Fruit fly (Drosophila melanogaster): Measurements from ENCODE around the gene CG10375.

The CG10375 gene

DNA sequence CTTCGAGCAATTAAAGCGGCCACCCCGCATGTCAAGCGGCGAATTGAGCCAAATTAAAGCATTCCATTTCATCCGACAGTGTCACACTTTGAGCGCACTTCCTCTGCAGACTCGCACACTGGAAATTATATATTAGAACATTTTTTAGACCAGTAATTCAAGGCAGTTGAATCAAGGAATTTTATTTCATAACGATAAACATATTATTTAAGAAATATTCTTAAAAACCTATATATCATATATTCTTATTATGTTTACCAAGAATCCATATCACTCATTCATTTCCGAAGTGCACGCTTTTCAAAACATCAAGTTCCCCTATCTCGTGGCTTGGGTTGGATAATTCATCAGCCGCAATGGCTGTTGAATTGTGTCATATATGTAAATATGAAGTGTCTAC, 24.0 kb downstream of the CG10375 start:
- TF ChIP-seq CG6689 (GFP tag; IDR thresholded peaks at IDR 0.05), result 0 out of 2 replicates have a peak, but pooled peaks have one; percentile 12
- TF ChIP-seq Xrp1 (GFP tag; IDR thresholded peaks at IDR 0.05), result peak; percentile 13; the same call in 1 of the 2 replicates
- no peak for TF ChIP-seq Spps (tag; optimal IDR thresholded peaks at IDR 0.05)
- no peak for TF ChIP-seq unc-4 (GFP tag; IDR thresholded peaks at IDR 0.05; ENCODE audit: partially characterized antibody)
- no peak for TF ChIP-seq pnt (GFP tag; optimal IDR thresholded peaks at IDR 0.05)
- TF ChIP-seq B-H1 (GFP tag; IDR thresholded peaks at IDR 0.05), result no peak
- TF ChIP-seq MTF-1 (GFP tag; optimal IDR thresholded peaks at IDR 0.05; ENCODE audit: borderline replicate concordance), result no peak
- no peak for TF ChIP-seq sisA (GFP tag; IDR thresholded peaks at IDR 0.05)
- TF ChIP-seq CG3163 (GFP tag; optimal IDR thresholded peaks at IDR 0.05), result no peak
- TF ChIP-seq Optix (GFP tag; IDR thresholded peaks at IDR 0.05), result no peak
- TF ChIP-seq gfzf (GFP tag; optimal IDR thresholded peaks at IDR 0.05), result no peak
- no peak for TF ChIP-seq GATAe (GFP tag; conservative IDR thresholded peaks at IDR 0.05)
- no peak for TF ChIP-seq CG4328 (GFP tag; optimal IDR thresholded peaks at IDR 0.05)
- no peak for TF ChIP-seq vvl (GFP tag; IDR thresholded peaks at IDR 0.05)
- peak; percentile 43; the same call in 1 of the 2 replicates for TF ChIP-seq Drgx (GFP tag; IDR thresholded peaks at IDR 0.05)
- no peak for TF ChIP-seq tio (GFP tag; optimal IDR thresholded peaks at IDR 0.05)
- no peak for TF ChIP-seq Antp (GFP tag; optimal IDR thresholded peaks at IDR 0.05)
- TF ChIP-seq Ets97D (GFP tag; optimal IDR thresholded peaks at IDR 0.05), result no peak
- TF ChIP-seq tap (tag; optimal IDR thresholded peaks at IDR 0.05), result no peak
- no peak for TF ChIP-seq YL-1 (GFP tag; optimal IDR thresholded peaks at IDR 0.05)
- TF ChIP-seq row (GFP tag; IDR thresholded peaks at IDR 0.05), result peak; percentile 46; the same call in 2 of the 3 replicates
- TF ChIP-seq ac (GFP tag; optimal IDR thresholded peaks at IDR 0.05), result no peak
- no peak for TF ChIP-seq Myb (GFP tag; optimal IDR thresholded peaks at IDR 0.05)
- TF ChIP-seq CG1603 (tag; optimal IDR thresholded peaks at IDR 0.05), result no peak

DNA sequence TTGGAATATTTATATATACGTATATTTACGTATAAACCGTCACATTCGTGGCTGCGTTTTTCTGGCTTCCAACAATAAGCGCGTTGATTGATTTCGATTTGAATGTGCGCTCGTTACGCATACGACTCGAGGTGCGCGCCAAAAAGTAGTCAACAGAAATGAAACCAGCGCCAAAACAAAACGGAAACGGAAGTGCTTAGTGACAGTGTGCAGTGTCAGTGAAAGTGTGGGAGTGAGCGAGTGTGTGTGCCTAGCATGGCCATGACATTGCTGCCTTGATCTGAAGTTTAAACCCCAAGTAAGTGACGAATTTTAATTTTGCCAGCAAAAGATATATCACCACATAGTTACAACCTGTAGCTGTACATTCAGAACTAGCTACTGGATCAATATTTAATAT, 36.2 kb downstream of the CG10375 start, which contains the start of gene CG34355:
CG34355 (plus strand) TSS at position 192 of the 400 bp plus-strand sequence.
- TF ChIP-seq row (GFP tag; IDR thresholded peaks at IDR 0.05) (no peak), zfh2 (GFP tag; optimal IDR thresholded peaks at IDR 0.05) (no peak), CG9609 (GFP tag; optimal IDR thresholded peaks at IDR 0.05) (peak; percentile 11), CkIIα-i1 (GFP tag; IDR thresholded peaks at IDR 0.05) (no peak), nau (GFP tag; optimal IDR thresholded peaks at IDR 0.05) (no peak), HmgD (GFP tag; optimal IDR thresholded peaks at IDR 0.05) (no peak), CG10147 (GFP tag; optimal IDR thresholded peaks at IDR 0.05) (no peak), vfl (GFP tag; optimal IDR thresholded peaks at IDR 0.05) (no peak), CG5953 (GFP tag; IDR thresholded peaks at IDR 0.05) (no peak), CG33557 (GFP tag; optimal IDR thresholded peaks at IDR 0.05) (peak; percentile 42), disco-r (GFP tag; optimal IDR thresholded peaks at IDR 0.05) (no peak), CG6254 (GFP tag; optimal IDR thresholded peaks at IDR 0.05) (peak; percentile 63), CG11723 (GFP tag; optimal IDR thresholded peaks at IDR 0.05) (no peak), CG7839 (tag; optimal IDR thresholded peaks at IDR 0.05) (no peak), CG12299 (tag; optimal IDR thresholded peaks at IDR 0.05) (no peak), Dp (GFP tag; optimal IDR thresholded peaks at IDR 0.05) (peak; percentile 1), CG3065 (GFP tag; optimal IDR thresholded peaks at IDR 0.05) (no peak), so (GFP tag; IDR thresholded peaks at IDR 0.05) (no peak), sob (GFP tag; IDR thresholded peaks at IDR 0.05) (no peak), repo (GFP tag; optimal IDR thresholded peaks at IDR 0.05) (no peak), dmrt99B (tag; optimal IDR thresholded peaks at IDR 0.05) (no peak), fd64A (GFP tag; optimal IDR thresholded peaks at IDR 0.05) (peak; percentile 81), CG3163 (GFP tag; optimal IDR thresholded peaks at IDR 0.05) (no peak), CG2199 (GFP tag; IDR thresholded peaks at IDR 0.05) (no peak), prd (optimal IDR thresholded peaks at IDR 0.05) (no peak), prd (GFP tag; IDR thresholded peaks at IDR 0.05) (no peak), Mes4 (GFP tag; optimal IDR thresholded peaks at IDR 0.05) (peak; percentile 58), Rfx (GFP tag; IDR thresholded peaks at IDR 0.05) (no peak), CG11093 (GFP tag; IDR thresholded peaks at IDR 0.05) (no peak), CG12104 (GFP tag; optimal IDR thresholded peaks at IDR 0.05) (no peak), eve (GFP tag; optimal IDR thresholded peaks at IDR 0.05) (no peak)

Measured in whole organism, embryonic.